Worm (Caenorhabditis elegans) whole organism, early embryonic: ENCODE results near the gene T10C6.10.

Source experiments
- B0310.2 ChIP-seq: sonication (generic microtip); optimal IDR thresholded peaks from 2 replicates; lab custom pipeline; 2016; ENCODE audit warnings: mild to moderate bottlenecking, missing genetic modification characterization, missing compliant biosample characterization
- F13C5.2 ChIP-seq: sonication (generic microtip); optimal IDR thresholded peaks from 2 replicates; lab custom pipeline; 2017; ENCODE audit warnings: mild to moderate bottlenecking, missing genetic modification characterization, inconsistent platforms, missing compliant biosample characterization
- ama-1 ChIP-seq: fragments of 150-350 bp; optimal IDR thresholded peaks from 2 replicates; lab custom pipeline; 2014
- ceh-13 ChIP-seq: fragments of 200-800 bp; sonication (Bioruptor generic); optimal IDR thresholded peaks from 2 replicates; lab custom pipeline; 2018; ENCODE audit warnings: mild to moderate bottlenecking, missing genetic modification characterization, missing compliant biosample characterization
- ets-7 ChIP-seq: sonication (generic microtip); optimal IDR thresholded peaks from 2 replicates; lab custom pipeline; 2016; ENCODE audit warnings: missing genotype, missing genetic modification characterization, missing compliant biosample characterization
- flt-1 ChIP-seq: fragments of 200-800 bp; sonication (Bioruptor generic); IDR thresholded peaks from 2 replicates; pipeline ENCODE4 v1.3.6; 2022; ENCODE audit warnings: missing genetic modification characterization, missing compliant biosample characterization
- hmbx-1 ChIP-seq: sonication (generic microtip); optimal IDR thresholded peaks from 2 replicates; lab custom pipeline; 2016; ENCODE audit warnings: mild to moderate bottlenecking, missing genetic modification characterization, missing compliant biosample characterization
- hmg-4 ChIP-seq: fragments of 200-800 bp; sonication (Bioruptor generic); optimal IDR thresholded peaks from 2 replicates; lab custom pipeline; 2018; ENCODE audit warnings: mild to moderate bottlenecking, missing genetic modification characterization, missing compliant biosample characterization
- hnd-1 ChIP-seq: sonication (generic microtip); optimal IDR thresholded peaks from 2 replicates; lab custom pipeline; 2016; ENCODE audit warnings: missing genetic modification characterization, missing compliant biosample characterization
- sea-1 ChIP-seq: fragments of 200-800 bp; sonication (Bioruptor generic); conservative IDR thresholded peaks from 2 replicates; pipeline ENCODE4 v1.3.6; 2022; ENCODE audit warnings: missing genetic modification characterization, missing compliant biosample characterization
- tbx-11 ChIP-seq: fragments of 200-800 bp; sonication (Bioruptor generic); IDR thresholded peaks from 2 replicates; pipeline ENCODE4 v1.3.6; 2022; ENCODE audit warnings: missing genetic modification characterization, missing compliant biosample characterization
- tbx-37 ChIP-seq: fragments of 200-800 bp; sonication (Bioruptor generic); conservative IDR thresholded peaks from 2 replicates; pipeline ENCODE4 v1.3.6; 2022; ENCODE audit warnings: missing genetic modification reagents, missing genetic modification characterization, missing compliant biosample characterization
- tra-4 ChIP-seq: sonication (generic microtip); optimal IDR thresholded peaks from 2 replicates; lab custom pipeline; 2017; ENCODE audit warnings: missing genetic modification characterization, missing compliant biosample characterization

- TF ChIP-seq tra-4 (tag; lab: Kevin White, UChicago) = no peak
- TF ChIP-seq tbx-11 = no peak
- no peak for TF ChIP-seq flt-1 (GFP tag; lab: Robert Waterston, UW)
- TF ChIP-seq ama-1 (lab: Kevin White, UChicago) = no peak
- no peak for TF ChIP-seq hnd-1
- no peak for TF ChIP-seq ets-7 (tag; lab: Kevin White, UChicago)
- no peak for TF ChIP-seq sea-1 (GFP tag; lab: Robert Waterston, UW)
- TF ChIP-seq ceh-13 (GFP tag; lab: Kevin White, UChicago) = no peak
- TF ChIP-seq tbx-37 = no peak
- TF ChIP-seq hmg-4 (GFP tag; lab: Kevin White, UChicago) = no peak
- TF ChIP-seq F13C5.2 = no peak
- TF ChIP-seq hmbx-1 = no peak
- TF ChIP-seq B0310.2 = no peak
Measured at ce11 chrV:15996655-15997186, 39.5 kb upstream of the T10C6.10 start, which contains the start of the genes C06C6.9 and C06C6.8.
